Fruit fly (Drosophila melanogaster) whole organism, embryonic: ENCODE data around the gene CG12206.

Experiments used
- Bdp1 ChIP-seq: fragments of 200-800 bp; sonication (Bioruptor generic); optimal IDR thresholded peaks from 3 replicates; lab custom pipeline; 2016; ENCODE audit warnings: missing biosample characterization, missing genetic modification characterization
- CG10565 ChIP-seq: fragments of 200-800 bp; sonication (Bioruptor generic); optimal IDR thresholded peaks from 3 replicates; lab custom pipeline; 2016; ENCODE audit warnings: missing biosample characterization, mild to moderate bottlenecking, missing genetic modification characterization
- CG12104 ChIP-seq: fragments of 200-800 bp; sonication (Bioruptor generic); optimal IDR thresholded peaks from 3 replicates; lab custom pipeline; 2016; ENCODE audit warnings: missing biosample characterization, missing genetic modification characterization
- CG12769 ChIP-seq: fragments of 200-800 bp; sonication (Bioruptor generic); optimal IDR thresholded peaks from 2 replicates; lab custom pipeline; 2019; ENCODE audit warnings: missing biosample characterization, mild to moderate bottlenecking, missing genetic modification characterization, moderate library complexity
- CG1529 ChIP-seq: fragments of 200-800 bp; sonication (Bioruptor generic); optimal IDR thresholded peaks from 3 replicates; lab custom pipeline; 2018; ENCODE audit warnings: missing biosample characterization, missing genetic modification characterization
- CG15479 ChIP-seq: fragments of 200-800 bp; sonication (Bioruptor generic); optimal IDR thresholded peaks from 3 replicates; lab custom pipeline; 2019; ENCODE audit warnings: missing biosample characterization, mild to moderate bottlenecking, missing genetic modification characterization, moderate library complexity
- CG1603 ChIP-seq: fragments of 200-800 bp; sonication (Bioruptor generic); optimal IDR thresholded peaks from 2 replicates; lab custom pipeline; 2019; ENCODE audit warnings: missing biosample characterization, mild to moderate bottlenecking, missing genetic modification characterization, moderate library complexity
- CG17359 ChIP-seq: fragments of 200-800 bp; sonication (Bioruptor generic); optimal IDR thresholded peaks from 3 replicates; lab custom pipeline; 2018; ENCODE audit warnings: missing biosample characterization, mild to moderate bottlenecking, missing genetic modification characterization, moderate library complexity
- CG18011 ChIP-seq: fragments of 200-800 bp; sonication (Bioruptor generic); optimal IDR thresholded peaks from 2 replicates; lab custom pipeline; 2017; ENCODE audit warnings: missing biosample characterization, missing genetic modification characterization, mild to moderate bottlenecking, moderate library complexity, missing genotype
- CG1832 ChIP-seq: fragments of 200-800 bp; sonication (Bioruptor generic); optimal IDR thresholded peaks from 2 replicates; lab custom pipeline; 2017; ENCODE audit warnings: missing biosample characterization, mild to moderate bottlenecking, missing genetic modification characterization, inconsistent platforms
- CG2199 ChIP-seq: fragments of 200-800 bp; sonication (Bioruptor generic); IDR thresholded peaks from 3 replicates; pipeline ENCODE4 v1.3.6; 2022; ENCODE audit warnings: missing biosample characterization, missing genetic modification characterization
- CG2712 ChIP-seq: fragments of 200-800 bp; optimal IDR thresholded peaks from 3 replicates; lab custom pipeline; 2019; ENCODE audit warnings: missing biosample characterization, mild to moderate bottlenecking, missing genetic modification characterization, moderate library complexity
- CG2875 ChIP-seq: fragments of 200-800 bp; sonication (Bioruptor generic); optimal IDR thresholded peaks from 2 replicates; lab custom pipeline; 2017; ENCODE audit warnings: missing biosample characterization, mild to moderate bottlenecking, missing genetic modification characterization, missing genetic modification reagents
- CG30403 ChIP-seq: fragments of 200-800 bp; sonication (Bioruptor generic); optimal IDR thresholded peaks from 3 replicates; lab custom pipeline; 2016; ENCODE audit warnings: missing biosample characterization, missing genetic modification characterization
- CG31224 ChIP-seq: fragments of 200-800 bp; sonication (Bioruptor generic); IDR thresholded peaks from 2 replicates; pipeline ENCODE4 v1.3.6; 2022; ENCODE audit warnings: missing biosample characterization, missing genetic modification characterization
- CG32767 ChIP-seq: fragments of 200-800 bp; sonication (Bioruptor generic); IDR thresholded peaks from 2 replicates; pipeline ENCODE4 v1.3.6; 2022; ENCODE audit warnings: missing biosample characterization, missing genetic modification characterization
- CG33557 ChIP-seq: fragments of 200-800 bp; sonication (Bioruptor generic); optimal IDR thresholded peaks from 2 replicates; lab custom pipeline; 2019; ENCODE audit warnings: missing biosample characterization, mild to moderate bottlenecking, missing genetic modification characterization, moderate library complexity
- CG34422 ChIP-seq: fragments of 200-800 bp; sonication (Bioruptor generic); IDR thresholded peaks from 3 replicates; pipeline ENCODE4 v1.3.6; 2022; ENCODE audit warnings: missing biosample characterization, missing genetic modification characterization
- CG3838 ChIP-seq: fragments of 200-800 bp; sonication (Bioruptor generic); optimal IDR thresholded peaks from 3 replicates; lab custom pipeline; 2016; ENCODE audit warnings: missing biosample characterization, missing genetic modification characterization
- CG4282 ChIP-seq: fragments of 200-800 bp; sonication (Bioruptor generic); optimal IDR thresholded peaks from 2 replicates; lab custom pipeline; 2016; ENCODE audit warnings: missing biosample characterization, missing genetic modification characterization
- CG4360 ChIP-seq: fragments of 200-800 bp; sonication (Bioruptor generic); IDR thresholded peaks from 2 replicates; pipeline ENCODE4 v1.3.6; 2022; ENCODE audit warnings: missing biosample characterization, missing genetic modification characterization
- CG6854 ChIP-seq: fragments of 200-800 bp; sonication (Bioruptor generic); optimal IDR thresholded peaks from 3 replicates; lab custom pipeline; 2017; ENCODE audit warnings: missing biosample characterization, mild to moderate bottlenecking, missing genetic modification characterization
- CG7357 ChIP-seq: fragments of 200-800 bp; sonication (Bioruptor generic); IDR thresholded peaks from 3 replicates; pipeline ENCODE4 v1.3.6; 2022; ENCODE audit warnings: missing biosample characterization, missing genetic modification characterization
- Dek ChIP-seq: fragments of 200-800 bp; sonication (Bioruptor generic); optimal IDR thresholded peaks from 3 replicates; lab custom pipeline; 2019; ENCODE audit warnings: missing biosample characterization, mild to moderate bottlenecking, missing genetic modification characterization, moderate library complexity
- Dip3 ChIP-seq: fragments of 200-800 bp; sonication (Bioruptor generic); optimal IDR thresholded peaks from 3 replicates; lab custom pipeline; 2016; ENCODE audit warnings: missing biosample characterization, missing genetic modification characterization
- Elba2 ChIP-seq: fragments of 200-800 bp; sonication (Bioruptor generic); optimal IDR thresholded peaks from 3 replicates; lab custom pipeline; 2016; ENCODE audit warnings: missing biosample characterization, missing genetic modification characterization
- HLH54F ChIP-seq: fragments of 200-800 bp; sonication (Bioruptor generic); optimal IDR thresholded peaks from 3 replicates; lab custom pipeline; 2016; ENCODE audit warnings: missing biosample characterization, missing genetic modification characterization
- Hr51 ChIP-seq, 2 experiments: fragments of 200-800 bp; sonication (Bioruptor generic); optimal IDR thresholded peaks; 2 replicates in 1 of 2; 3 replicates in 1 of 2; lab custom pipeline; 2016 to 2018; ENCODE audit warnings: missing biosample characterization in 2 of 2, missing genetic modification characterization in 2 of 2, mild to moderate bottlenecking in 1 of 2, moderate library complexity in 1 of 2
- Lpt ChIP-seq: fragments of >200 bp; optimal IDR thresholded peaks from 2 replicates; lab custom pipeline; 2018; ENCODE audit warnings: missing biosample characterization, missing genetic modification characterization
- NFAT ChIP-seq: fragments of 200-800 bp; sonication (Bioruptor generic); IDR thresholded peaks from 2 replicates; pipeline ENCODE4 v1.3.6; 2022; ENCODE audit warnings: missing biosample characterization, missing genetic modification characterization
- Nf-YC ChIP-seq: fragments of 200-800 bp; optimal IDR thresholded peaks from 3 replicates; lab custom pipeline; 2019; ENCODE audit warnings: missing biosample characterization, mild to moderate bottlenecking, missing genetic modification characterization, moderate library complexity
- NfI ChIP-seq: fragments of 200-800 bp; sonication (Bioruptor generic); optimal IDR thresholded peaks from 3 replicates; lab custom pipeline; 2018; ENCODE audit warnings: missing biosample characterization, mild to moderate bottlenecking, missing genetic modification characterization, moderate library complexity
- Ptx1 ChIP-seq: fragments of 200-800 bp; sonication (Bioruptor generic); IDR thresholded peaks from 2 replicates; pipeline ENCODE4 v1.3.6; 2022; ENCODE audit warnings: missing biosample characterization, missing genetic modification characterization
- Sox102F ChIP-seq: fragments of 200-800 bp; sonication (Bioruptor generic); optimal IDR thresholded peaks from 2 replicates; lab custom pipeline; 2018; ENCODE audit warnings: missing biosample characterization, mild to moderate bottlenecking, missing genetic modification characterization, moderate library complexity
- abd-A ChIP-seq: fragments of 200-800 bp; sonication (Bioruptor generic); optimal IDR thresholded peaks from 3 replicates; lab custom pipeline; 2019; ENCODE audit warnings: missing biosample characterization, mild to moderate bottlenecking, missing genetic modification characterization, moderate library complexity
- bowl ChIP-seq: fragments of 200-800 bp; sonication (Bioruptor generic); IDR thresholded peaks from 2 replicates; pipeline ENCODE4 v1.3.6; 2022; ENCODE audit warnings: missing biosample characterization, missing genetic modification characterization
- chif ChIP-seq, 2 experiments: fragments of 200-800 bp; sonication (Bioruptor generic); optimal IDR thresholded peaks; 3 replicates each; lab custom pipeline; 2016; ENCODE audit warnings: missing biosample characterization in 2 of 2, missing genetic modification characterization in 2 of 2
- chinmo ChIP-seq: fragments of 200-800 bp; sonication (Bioruptor generic); IDR thresholded peaks from 4 replicates; pipeline ENCODE4 v1.3.6; 2022; ENCODE audit warnings: missing biosample characterization, missing genetic modification characterization; ENCODE audit not compliant: partially characterized antibody
- exex ChIP-seq: fragments of 200-800 bp; sonication (Bioruptor generic); optimal IDR thresholded peaks from 4 replicates; lab custom pipeline; 2018; ENCODE audit warnings: missing biosample characterization, mild to moderate bottlenecking, missing genetic modification characterization, moderate library complexity
- fru ChIP-seq: fragments of >200 bp; optimal IDR thresholded peaks from 2 replicates; lab custom pipeline; 2017
- grau ChIP-seq: fragments of 200-800 bp; optimal IDR thresholded peaks from 3 replicates; lab custom pipeline; 2019; ENCODE audit warnings: missing biosample characterization, mild to moderate bottlenecking, missing genetic modification characterization, moderate library complexity
- hb ChIP-seq: fragments of 200-800 bp; sonication (Bioruptor generic); IDR thresholded peaks from 3 replicates; pipeline ENCODE4 v1.3.6; 2022; ENCODE audit warnings: missing biosample characterization, missing genetic modification characterization; ENCODE audit not compliant: partially characterized antibody
- luna ChIP-seq: fragments of 200-800 bp; sonication (Bioruptor generic); optimal IDR thresholded peaks from 2 replicates; lab custom pipeline; 2016; ENCODE audit warnings: missing biosample characterization, missing genetic modification characterization
- nmo ChIP-seq: fragments of 200-800 bp; sonication (Bioruptor generic); optimal IDR thresholded peaks from 2 replicates; lab custom pipeline; 2018; ENCODE audit warnings: missing biosample characterization, mild to moderate bottlenecking, missing genetic modification characterization, moderate library complexity
- pros ChIP-seq: fragments of 200-800 bp; sonication (Bioruptor generic); optimal IDR thresholded peaks from 3 replicates; lab custom pipeline; 2019; ENCODE audit warnings: missing biosample characterization, mild to moderate bottlenecking, missing genetic modification characterization, moderate library complexity
- stc ChIP-seq: fragments of 200-800 bp; sonication (Bioruptor generic); IDR thresholded peaks from 2 replicates; pipeline ENCODE4 v1.3.6; 2022; ENCODE audit warnings: missing biosample characterization, missing genetic modification characterization
- stwl ChIP-seq: fragments of 200-800 bp; sonication (Bioruptor generic); optimal IDR thresholded peaks from 3 replicates; lab custom pipeline; 2018; ENCODE audit warnings: missing biosample characterization, mild to moderate bottlenecking, missing genetic modification characterization, moderate library complexity
- twi ChIP-seq: fragments of 200-800 bp; optimal IDR thresholded peaks from 2 replicates; lab custom pipeline; 2019; ENCODE audit warnings: missing biosample characterization, mild to moderate bottlenecking, missing genetic modification characterization, moderate library complexity
- wdn ChIP-seq: fragments of 200-800 bp; sonication (Bioruptor generic); IDR thresholded peaks from 2 replicates; pipeline ENCODE4 v1.3.6; 2022; ENCODE audit warnings: missing biosample characterization, missing genetic modification characterization
- wor ChIP-seq: fragments of 200-800 bp; sonication (Bioruptor generic); IDR thresholded peaks from 2 replicates; pipeline ENCODE4 v1.3.6; 2022; ENCODE audit warnings: missing biosample characterization, missing genetic modification characterization
- zen ChIP-seq: fragments of 200-800 bp; sonication (Bioruptor generic); optimal IDR thresholded peaks from 3 replicates; lab custom pipeline; 2018; ENCODE audit warnings: missing biosample characterization, mild to moderate bottlenecking, missing genetic modification characterization, moderate library complexity

Gene CG12206

DNA sequence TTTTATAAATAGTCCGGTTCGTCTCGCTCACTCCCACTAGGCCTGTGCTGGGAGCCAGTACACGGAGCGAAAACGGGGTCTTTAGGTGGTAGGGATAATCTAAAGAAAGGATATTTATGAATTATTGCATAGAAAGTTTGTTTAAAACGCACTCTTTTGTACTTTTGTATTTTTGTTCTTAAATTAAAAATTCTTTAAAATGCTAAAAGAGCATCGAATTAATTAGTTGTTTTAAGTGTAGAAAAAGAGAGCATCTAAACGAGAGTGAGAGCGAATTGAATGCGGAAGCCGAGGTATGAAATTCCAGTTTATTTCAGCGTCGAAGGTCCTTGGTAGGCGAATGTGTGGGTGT, 46.7 kb downstream of the CG12206 start (continued):
- peak; percentile 40 for TF ChIP-seq NfI (GFP tag; lab: Kevin White, UChicago)
- 0 out of 2 replicates have a peak, but pooled peaks have one; percentile 6 for TF ChIP-seq CG4360 (GFP tag; lab: Robert Waterston, UW)
- peak; percentile 12 for TF ChIP-seq Dek (tag; lab: Kevin White, UChicago)
- 0 out of 3 replicates have a peak, but pooled peaks have one; percentile 19 for TF ChIP-seq CG34422
- peak; percentile 92 for TF ChIP-seq Bdp1
- peak; percentile 70 for TF ChIP-seq Ptx1
- TF ChIP-seq CG12104: no peak
- no peak for TF ChIP-seq exex (tag; lab: Kevin White, UChicago)
- peak; percentile 71 for TF ChIP-seq CG15479 (GFP tag; lab: Kevin White, UChicago)
- TF ChIP-seq CG30403 (GFP tag; lab: Kevin White, UChicago): peak; percentile 85
- peak; percentile 33 for TF ChIP-seq CG3838 (GFP tag; lab: Kevin White, UChicago)
- TF ChIP-seq CG4282 (GFP tag; lab: Kevin White, UChicago): peak; percentile 36
- 0 out of 3 replicates have a peak, but pooled peaks have one; percentile 47 for TF ChIP-seq CG7357 (GFP tag; lab: Robert Waterston, UW)
- TF ChIP-seq CG31224: peak; percentile 29; the same call in 1 of the 2 replicates
- no peak for TF ChIP-seq bowl (GFP tag; lab: Robert Waterston, UW)
- no peak for TF ChIP-seq CG2199
- peak; percentile 30 for TF ChIP-seq Dip3
- no peak for TF ChIP-seq CG6854 (GFP tag; lab: Kevin White, UChicago)
- no peak for TF ChIP-seq Nf-YC (tag; lab: Kevin White, UChicago)
- peak; percentile 79 for TF ChIP-seq CG1603 (tag; lab: Kevin White, UChicago)
- peak; percentile 63 for TF ChIP-seq CG2875
- TF ChIP-seq hb (GFP tag; lab: Robert Waterston, UW): no peak
- TF ChIP-seq chinmo (GFP tag; lab: Robert Waterston, UW): no peak
- TF ChIP-seq grau: peak; percentile 84
- TF ChIP-seq zen (tag; lab: Kevin White, UChicago): peak; percentile 92
- TF ChIP-seq CG17359 (tag; lab: Kevin White, UChicago): peak; percentile 18
- peak; percentile 38 for TF ChIP-seq CG12769 (tag; lab: Kevin White, UChicago)
- peak; percentile 93 for TF ChIP-seq CG2712 (tag; lab: Kevin White, UChicago)
- no peak for TF ChIP-seq abd-A
- peak; percentile 70 for TF ChIP-seq twi (tag; lab: Kevin White, UChicago)
- peak; percentile 68 for TF ChIP-seq CG1529 (GFP tag; lab: Kevin White, UChicago)
- peak; percentile 56; the same call in 1 of the 2 replicates for TF ChIP-seq stc
- no peak for TF ChIP-seq wdn
- TF ChIP-seq Sox102F: peak; percentile 86
- peak; percentile 75 to 82 for TF ChIP-seq Hr51 (GFP tag; optimal IDR thresholded peaks at IDR 0.05; lab: Kevin White, UChicago)
- TF ChIP-seq HLH54F (GFP tag; lab: Kevin White, UChicago): peak; percentile 26
- TF ChIP-seq nmo: peak; percentile 82
- no peak for TF ChIP-seq luna (GFP tag; lab: Kevin White, UChicago)
- peak; percentile 87 for TF ChIP-seq CG33557 (GFP tag; lab: Kevin White, UChicago)
- TF ChIP-seq chif (GFP tag; optimal IDR thresholded peaks at IDR 0.05; lab: Kevin White, UChicago): peak; percentile 85 to 91
- no peak for TF ChIP-seq Lpt
- TF ChIP-seq NFAT (GFP tag; lab: Robert Waterston, UW): no peak
- TF ChIP-seq pros (GFP tag; lab: Kevin White, UChicago): no peak
- no peak; the same call in 1 of the 2 replicates for TF ChIP-seq CG32767
- TF ChIP-seq fru: no peak
- TF ChIP-seq CG10565 (GFP tag; lab: Kevin White, UChicago): no peak
- TF ChIP-seq wor (GFP tag; lab: Robert Waterston, UW): peak; percentile 68
- TF ChIP-seq CG18011: no peak
- peak; percentile 92 for TF ChIP-seq Elba2 (GFP tag; lab: Kevin White, UChicago)
- no peak for TF ChIP-seq CG1832 (GFP tag; lab: Kevin White, UChicago)
- peak; percentile 26 for TF ChIP-seq stwl (tag; lab: Kevin White, UChicago)
